Worm (Caenorhabditis elegans): ENCODE data around the gene C25G4.3.
A peak's percentile ranks its signal among the peaks of the same experiment; 100 is the strongest.

Gene C25G4.3

ce11 chrIV:12416629-12417404 is 28.9 kb downstream of the C25G4.3 start (continued):
- TF ChIP-seq D1046.2 (GFP tag; IDR thresholded peaks at IDR 0.05) (no peak; the same call in 1 of the 2 replicates), ztf-11 (tag; optimal IDR thresholded peaks at IDR 0.05) (no peak), Y48G9A.11 (GFP tag; IDR thresholded peaks at IDR 0.05) (peak; percentile 28; the same call in 1 of the 2 replicates), tag-97 (GFP tag; IDR thresholded peaks at IDR 0.05) (no peak), vab-7 (GFP tag; IDR thresholded peaks at IDR 0.05) (peak; percentile 13; the same call in 1 of the 2 replicates), egl-43 (GFP tag; IDR thresholded peaks at IDR 0.05) (peak; percentile 73), nhr-48 (tag; optimal IDR thresholded peaks at IDR 0.05) (peak; percentile 20), sdz-12 (GFP tag; optimal IDR thresholded peaks at IDR 0.05) (peak; percentile 21), arid-1 (GFP tag; conservative IDR thresholded peaks at IDR 0.05) (0 out of 2 replicates have a peak, but pooled peaks have one; percentile 5), nhr-77 (tag; optimal IDR thresholded peaks at IDR 0.05) (no peak), egl-27 (tag; optimal IDR thresholded peaks at IDR 0.05) (no peak), hif-1 (tag; optimal IDR thresholded peaks at IDR 0.05) (no peak)

- no peak for TF ChIP-seq tra-1 (GFP tag; IDR thresholded peaks at IDR 0.05)
- peak; percentile 43 for TF ChIP-seq ces-1 (GFP tag; optimal IDR thresholded peaks at IDR 0.05)
- TF ChIP-seq fkh-10 (GFP tag; optimal IDR thresholded peaks at IDR 0.05), result peak; percentile 64
Measured at ce11 chrIV:12414601-12415000, 31.1 kb downstream of the C25G4.3 start.

DNA sequence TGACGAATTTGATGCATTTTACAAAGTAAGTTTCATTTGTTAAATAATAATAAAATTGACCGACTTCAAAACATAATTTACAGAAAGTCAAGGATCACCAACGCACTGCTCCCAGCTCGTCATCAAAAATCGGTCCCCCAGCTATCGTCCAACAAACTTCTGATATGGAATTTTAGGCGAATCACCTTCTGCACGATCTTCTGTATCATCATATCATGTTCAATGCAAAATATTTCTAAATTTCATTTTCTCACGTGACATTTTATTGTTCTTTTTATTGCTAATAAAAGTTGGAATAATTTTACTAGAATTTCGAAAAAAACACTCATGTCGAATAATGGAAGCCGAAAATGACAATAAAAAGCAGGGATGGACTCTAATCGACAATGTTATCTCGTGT is 35.5 kb downstream of the C25G4.3 start, which contains the start of gene acl-13:
acl-13 (plus strand) TSS at position 301 of the 400 bp plus-strand sequence.
- TF ChIP-seq F37D6.2 (tag; optimal IDR thresholded peaks at IDR 0.05), result no peak
- TF ChIP-seq unc-39 (tag; optimal IDR thresholded peaks at IDR 0.05), result no peak
- TF ChIP-seq daf-16 (GFP tag; optimal IDR thresholded peaks at IDR 0.05), result no peak
- TF ChIP-seq daf-16 (tag; optimal IDR thresholded peaks at IDR 0.05), result no peak
- no peak for TF ChIP-seq Y75B8A.6 (GFP tag; IDR thresholded peaks at IDR 0.05)

DNA sequence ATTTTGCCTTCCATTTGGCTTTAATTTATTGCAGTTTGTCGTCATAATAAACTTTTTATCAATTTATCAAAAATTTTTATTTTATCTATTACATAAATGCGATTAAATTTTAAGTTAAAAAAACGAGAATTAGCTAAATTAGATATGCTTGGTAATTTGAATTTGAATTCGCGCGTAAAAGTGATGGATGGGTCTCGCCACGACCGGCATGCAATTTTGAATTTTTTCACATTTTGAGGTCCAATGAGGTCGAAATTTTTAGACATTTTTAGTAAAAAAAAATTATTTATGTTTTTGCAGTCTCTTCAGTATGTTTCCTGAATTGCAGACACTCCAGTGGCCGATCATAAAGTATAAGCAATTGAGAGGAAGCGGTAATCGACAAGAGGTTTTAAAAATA is 37.1 kb downstream of the C25G4.3 start, which contains the start of gene dsb-1:
dsb-1 (plus strand) TSS at position 301 of the 400 bp plus-strand sequence.
- TF ChIP-seq dmd-8 (GFP tag; IDR thresholded peaks at IDR 0.05) (no peak), lin-38 (GFP tag; IDR thresholded peaks at IDR 0.05) (peak; percentile 26), ceh-44 (GFP tag; IDR thresholded peaks at IDR 0.05) (no peak)

DNA sequence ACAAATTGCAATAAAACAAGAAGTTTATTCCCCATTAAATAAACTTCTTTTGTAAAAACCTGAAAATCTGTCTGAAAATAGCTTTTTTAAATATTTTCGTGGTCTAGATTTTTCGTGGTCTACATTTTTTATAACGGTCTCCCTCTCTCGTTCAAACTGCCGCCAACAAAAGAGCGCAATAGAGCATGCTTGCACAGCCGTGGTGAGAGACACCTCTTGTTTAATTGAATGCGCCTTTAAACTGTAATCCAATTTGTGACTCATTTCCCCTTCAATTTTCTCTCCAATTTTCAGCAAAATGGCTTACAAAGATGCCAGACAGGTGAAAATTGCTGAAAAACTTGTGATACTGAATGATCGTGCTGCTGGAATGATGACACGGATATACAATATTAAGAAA is 41.5 kb downstream of the C25G4.3 start, which contains the start of gene gex-3:
gex-3 (plus strand) TSS at position 295 of the 400 bp plus-strand sequence.
- TF ChIP-seq ama-1 (optimal IDR thresholded peaks at IDR 0.05) (no peak), mdl-1 (tag; optimal IDR thresholded peaks at IDR 0.05) (no peak), madf-9 (GFP tag; conservative IDR thresholded peaks at IDR 0.05) (no peak), nhr-6 (tag; optimal IDR thresholded peaks at IDR 0.05) (peak; percentile 86), zip-11 (GFP tag; IDR thresholded peaks at IDR 0.05) (no peak), skn-1 (tag; optimal IDR thresholded peaks at IDR 0.05) (no peak), gei-8 (GFP tag; optimal IDR thresholded peaks at IDR 0.05) (no peak), lin-1 (GFP tag; IDR thresholded peaks at IDR 0.05) (no peak), dmd-6 (GFP tag; IDR thresholded peaks at IDR 0.05) (peak; percentile 30; the same call in 1 of the 2 replicates), nhr-102 (tag; optimal IDR thresholded peaks at IDR 0.05) (no peak), Y75B8A.6 (GFP tag; IDR thresholded peaks at IDR 0.05) (no peak), daf-19 (GFP tag; conservative IDR thresholded peaks at IDR 0.05) (0 out of 2 replicates have a peak, but pooled peaks have one; percentile 32), mdt-29 (GFP tag; IDR thresholded peaks at IDR 0.05) (no peak), dpl-1 (GFP tag; optimal IDR thresholded peaks at IDR 0.05) (peak; percentile 91), T26A8.4 (GFP tag; IDR thresholded peaks at IDR 0.05) (peak; percentile 56), nhr-48 (tag; optimal IDR thresholded peaks at IDR 0.05) (no peak), ZK546.5 (tag; optimal IDR thresholded peaks at IDR 0.05) (peak in 1 of 2 experiments; percentile 55), rbr-2 (tag; optimal IDR thresholded peaks at IDR 0.05) (peak; percentile 54), ztf-7 (tag; optimal IDR thresholded peaks at IDR 0.05) (no peak), lin-38 (GFP tag; IDR thresholded peaks at IDR 0.05) (peak; percentile 97), tag-97 (GFP tag; IDR thresholded peaks at IDR 0.05) (no peak), zag-1 (tag; optimal IDR thresholded peaks at IDR 0.05) (no peak), egl-27 (tag; optimal IDR thresholded peaks at IDR 0.05) (no peak), cey-2 (tag; optimal IDR thresholded peaks at IDR 0.05; ENCODE audit: borderline replicate concordance, insufficient read depth) (no peak), nhr-76 (tag; optimal IDR thresholded peaks at IDR 0.05) (no peak)
